Fruit fly (Drosophila melanogaster) whole organism, embryonic: ENCODE measurements around the gene Bap111.

Experiments used
- Atf6 ChIP-seq: fragments of 200-800 bp; sonication (Bioruptor generic); IDR thresholded peaks from 2 replicates; pipeline ENCODE4 v1.3.6; 2022; ENCODE audit warnings: missing biosample characterization, missing genetic modification characterization
- B-H2 ChIP-seq: fragments of 200-800 bp; sonication (Bioruptor generic); optimal IDR thresholded peaks from 2 replicates; lab custom pipeline; 2018; ENCODE audit warnings: missing biosample characterization, mild to moderate bottlenecking, missing genetic modification characterization
- CG10366 ChIP-seq: fragments of 200-800 bp; sonication (Bioruptor generic); IDR thresholded peaks from 2 replicates; pipeline ENCODE4 v1.3.6; 2022; ENCODE audit warnings: missing biosample characterization, missing genetic modification characterization
- CG11504 ChIP-seq: fragments of 200-800 bp; sonication (Bioruptor generic); optimal IDR thresholded peaks from 3 replicates; lab custom pipeline; 2019; ENCODE audit warnings: missing biosample characterization, mild to moderate bottlenecking, missing genetic modification characterization, moderate library complexity
- CG13287 ChIP-seq: fragments of 200-800 bp; sonication (Bioruptor generic); IDR thresholded peaks from 2 replicates; pipeline ENCODE4 v1.3.6; 2022; ENCODE audit warnings: missing biosample characterization, missing genetic modification characterization; ENCODE audit not compliant: partially characterized antibody
- CG1602 ChIP-seq: fragments of 200-800 bp; sonication (Bioruptor generic); optimal IDR thresholded peaks from 3 replicates; lab custom pipeline; 2016; ENCODE audit warnings: missing biosample characterization, missing genetic modification characterization
- CG17359 ChIP-seq: fragments of 200-800 bp; sonication (Bioruptor generic); optimal IDR thresholded peaks from 3 replicates; lab custom pipeline; 2018; ENCODE audit warnings: missing biosample characterization, mild to moderate bottlenecking, missing genetic modification characterization, moderate library complexity
- CG17361 ChIP-seq: fragments of 200-800 bp; sonication (Bioruptor generic); IDR thresholded peaks from 3 replicates; pipeline ENCODE4 v1.3.6; 2022; ENCODE audit warnings: missing biosample characterization, missing genetic modification characterization
- CG18262 ChIP-seq: fragments of 200-800 bp; optimal IDR thresholded peaks from 3 replicates; lab custom pipeline; 2019; ENCODE audit warnings: missing biosample characterization, mild to moderate bottlenecking, missing genetic modification characterization, moderate library complexity
- CG2120 ChIP-seq: fragments of 200-800 bp; sonication (Bioruptor generic); optimal IDR thresholded peaks from 3 replicates; lab custom pipeline; 2016; ENCODE audit warnings: missing biosample characterization, missing genetic modification characterization
- CG30431 ChIP-seq: fragments of 200-800 bp; sonication (Bioruptor generic); optimal IDR thresholded peaks from 2 replicates; lab custom pipeline; 2017; ENCODE audit warnings: missing biosample characterization, missing genetic modification characterization
- CG31441 ChIP-seq: fragments of 200-800 bp; sonication (Bioruptor generic); IDR thresholded peaks from 2 replicates; pipeline ENCODE4 v1.3.6; 2022; ENCODE audit warnings: missing biosample characterization, missing genetic modification characterization
- CG3281 ChIP-seq: fragments of 200-800 bp; sonication (Bioruptor generic); optimal IDR thresholded peaks from 3 replicates; lab custom pipeline; 2017; ENCODE audit warnings: missing biosample characterization, mild to moderate bottlenecking, missing genetic modification characterization
- CG34422 ChIP-seq: fragments of 200-800 bp; sonication (Bioruptor generic); IDR thresholded peaks from 3 replicates; pipeline ENCODE4 v1.3.6; 2022; ENCODE audit warnings: missing biosample characterization, missing genetic modification characterization
- CG7556 ChIP-seq: fragments of 200-800 bp; sonication (Bioruptor generic); optimal IDR thresholded peaks from 2 replicates; lab custom pipeline; 2017; ENCODE audit warnings: missing biosample characterization, mild to moderate bottlenecking, missing genetic modification characterization
- CG7928 ChIP-seq: fragments of 200-800 bp; sonication (Bioruptor generic); optimal IDR thresholded peaks from 2 replicates; lab custom pipeline; 2017; ENCODE audit warnings: missing biosample characterization, mild to moderate bottlenecking, missing genetic modification characterization
- CG9727 ChIP-seq: fragments of 200-800 bp; sonication (Bioruptor generic); optimal IDR thresholded peaks from 3 replicates; lab custom pipeline; 2017; ENCODE audit warnings: missing biosample characterization, mild to moderate bottlenecking, missing genetic modification characterization
- CG9797 ChIP-seq: fragments of 200-800 bp; sonication (Bioruptor generic); optimal IDR thresholded peaks from 3 replicates; lab custom pipeline; 2018; ENCODE audit warnings: missing biosample characterization, mild to moderate bottlenecking, missing genetic modification characterization
- CHES-1-like ChIP-seq: fragments of 200-800 bp; sonication (Bioruptor generic); optimal IDR thresholded peaks from 2 replicates; lab custom pipeline; 2016; ENCODE audit warnings: missing biosample characterization, missing genetic modification characterization
- CTCF ChIP-seq: fragments of 200-800 bp; sonication (Bioruptor generic); optimal IDR thresholded peaks from 2 replicates; lab custom pipeline; 2017; ENCODE audit warnings: missing biosample characterization, mild to moderate bottlenecking, missing genetic modification characterization, moderate library complexity
- Dbx ChIP-seq: fragments of 200-800 bp; sonication (Bioruptor generic); IDR thresholded peaks from 3 replicates; pipeline ENCODE4 v1.3.6; 2022; ENCODE audit warnings: missing biosample characterization, missing genetic modification characterization
- Deaf1 ChIP-seq: fragments of 200-800 bp; optimal IDR thresholded peaks from 3 replicates; lab custom pipeline; 2019; ENCODE audit warnings: missing biosample characterization, mild to moderate bottlenecking, missing genetic modification characterization, moderate library complexity
- Dek ChIP-seq: fragments of 200-800 bp; sonication (Bioruptor generic); optimal IDR thresholded peaks from 3 replicates; lab custom pipeline; 2019; ENCODE audit warnings: missing biosample characterization, mild to moderate bottlenecking, missing genetic modification characterization, moderate library complexity
- Dll ChIP-seq: fragments of 200-800 bp; sonication (Bioruptor generic); IDR thresholded peaks from 4 replicates; pipeline ENCODE4 v1.3.6; 2022; ENCODE audit warnings: missing biosample characterization, missing genetic modification characterization; ENCODE audit not compliant: partially characterized antibody
- Dref ChIP-seq: fragments of 200-800 bp; sonication (Bioruptor generic); IDR thresholded peaks from 2 replicates; pipeline ENCODE4 v1.3.6; 2022; ENCODE audit warnings: missing biosample characterization, missing genetic modification characterization
- Ets65A ChIP-seq: fragments of 200-800 bp; sonication (Bioruptor generic); peaks from one replicate; lab custom pipeline; 2016; ENCODE audit warnings: missing biosample characterization, missing genetic modification characterization
- HLH3B ChIP-seq: fragments of 200-800 bp; sonication (Bioruptor generic); IDR thresholded peaks from 2 replicates; pipeline ENCODE4 v1.3.6; 2022; ENCODE audit warnings: missing biosample characterization, missing genetic modification characterization
- Hey ChIP-seq: fragments of 200-800 bp; sonication (Bioruptor generic); optimal IDR thresholded peaks from 3 replicates; lab custom pipeline; 2018; ENCODE audit warnings: missing biosample characterization, mild to moderate bottlenecking, missing genetic modification characterization
- Hr39 ChIP-seq: fragments of >200 bp; optimal IDR thresholded peaks from 2 replicates; lab custom pipeline; 2017
- Myb ChIP-seq: fragments of 200-800 bp; sonication (Bioruptor generic); optimal IDR thresholded peaks from 2 replicates; lab custom pipeline; 2016; ENCODE audit warnings: missing biosample characterization, missing genetic modification characterization
- Nf-YA ChIP-seq: fragments of 200-800 bp; sonication (Bioruptor generic); IDR thresholded peaks from 2 replicates; pipeline ENCODE4 v1.3.6; 2022; ENCODE audit warnings: missing biosample characterization, missing genetic modification characterization
- Nf-YC ChIP-seq: fragments of 200-800 bp; optimal IDR thresholded peaks from 3 replicates; lab custom pipeline; 2019; ENCODE audit warnings: missing biosample characterization, mild to moderate bottlenecking, missing genetic modification characterization, moderate library complexity
- bbx ChIP-seq: fragments of 200-800 bp; sonication (Bioruptor generic); IDR thresholded peaks from 2 replicates; pipeline ENCODE4 v1.3.6; 2022; ENCODE audit warnings: missing biosample characterization, missing genetic modification characterization; ENCODE audit not compliant: partially characterized antibody
- ewg ChIP-seq: fragments of 200-800 bp; sonication (Bioruptor generic); optimal IDR thresholded peaks from 3 replicates; lab custom pipeline; 2017; ENCODE audit warnings: mild to moderate bottlenecking, missing biosample characterization, missing genetic modification reagents, missing genetic modification characterization
- eyg ChIP-seq: fragments of 200-800 bp; sonication (Bioruptor generic); optimal IDR thresholded peaks from 3 replicates; lab custom pipeline; 2016; ENCODE audit warnings: missing biosample characterization, missing genetic modification characterization
- fd102C ChIP-seq: fragments of 200-800 bp; sonication (Bioruptor generic); optimal IDR thresholded peaks from 2 replicates; lab custom pipeline; 2018; ENCODE audit warnings: missing biosample characterization, mild to moderate bottlenecking, missing genetic modification characterization, moderate library complexity
- gfzf ChIP-seq: fragments of 200-800 bp; sonication (Bioruptor generic); optimal IDR thresholded peaks from 2 replicates; lab custom pipeline; 2016; ENCODE audit warnings: missing biosample characterization, mild to moderate bottlenecking, missing genetic modification characterization, moderate library complexity
- hkb ChIP-seq, 2 experiments: fragments of 200-800 bp in 1 of 2; fragments of >200 bp in 1 of 2; sonication (Bioruptor generic) in 1 of 2; IDR thresholded peaks in 1 of 2; optimal IDR thresholded peaks in 1 of 2; 2 replicates each; pipeline versions ENCODE4 v1.3.6 to Lab custom; 2017 to 2022; ENCODE audit warnings: missing biosample characterization in 1 of 2, missing genetic modification characterization in 1 of 2
- kni ChIP-seq: fragments of 200-800 bp; sonication (Bioruptor generic); optimal IDR thresholded peaks from 3 replicates; lab custom pipeline; 2017; ENCODE audit warnings: mild to moderate bottlenecking, missing biosample characterization, missing genetic modification reagents, missing genetic modification characterization
- mld ChIP-seq: fragments of 200-800 bp; sonication (Bioruptor generic); IDR thresholded peaks from 3 replicates; pipeline ENCODE4 v1.3.6; 2022; ENCODE audit warnings: missing biosample characterization, missing genetic modification characterization; ENCODE audit not compliant: partially characterized antibody
- oc ChIP-seq: fragments of 200-800 bp; sonication (Bioruptor generic); optimal IDR thresholded peaks from 2 replicates; lab custom pipeline; 2018; ENCODE audit warnings: missing biosample characterization, mild to moderate bottlenecking, missing genetic modification characterization, moderate library complexity
- pros ChIP-seq: fragments of 200-800 bp; sonication (Bioruptor generic); optimal IDR thresholded peaks from 3 replicates; lab custom pipeline; 2019; ENCODE audit warnings: missing biosample characterization, mild to moderate bottlenecking, missing genetic modification characterization, moderate library complexity
- sens-2 ChIP-seq: fragments of 200-800 bp; sonication (Bioruptor generic); IDR thresholded peaks from 2 replicates; pipeline ENCODE4 v1.3.6; 2022; ENCODE audit warnings: missing biosample characterization, missing genetic modification characterization
- slbo ChIP-seq: fragments of 200-800 bp; sonication (Bioruptor generic); IDR thresholded peaks from 2 replicates; pipeline ENCODE4 v1.3.6; 2022; ENCODE audit warnings: missing biosample characterization, missing genetic modification characterization
- ssp ChIP-seq: fragments of 200-800 bp; sonication (Bioruptor generic); IDR thresholded peaks from 2 replicates; pipeline ENCODE4 v1.3.6; 2022; ENCODE audit warnings: missing biosample characterization, missing genetic modification characterization
- tap ChIP-seq: fragments of 200-800 bp; optimal IDR thresholded peaks from 3 replicates; lab custom pipeline; 2019; ENCODE audit warnings: missing biosample characterization, mild to moderate bottlenecking, missing genetic modification characterization, moderate library complexity
- tio ChIP-seq: fragments of 200-800 bp; sonication (Bioruptor generic); optimal IDR thresholded peaks from 2 replicates; lab custom pipeline; 2017; ENCODE audit warnings: missing biosample characterization, missing genetic modification characterization, inconsistent platforms
- wdn ChIP-seq: fragments of 200-800 bp; sonication (Bioruptor generic); IDR thresholded peaks from 2 replicates; pipeline ENCODE4 v1.3.6; 2022; ENCODE audit warnings: missing biosample characterization, missing genetic modification characterization
- zen ChIP-seq: fragments of 200-800 bp; sonication (Bioruptor generic); optimal IDR thresholded peaks from 3 replicates; lab custom pipeline; 2018; ENCODE audit warnings: missing biosample characterization, mild to moderate bottlenecking, missing genetic modification characterization, moderate library complexity
- zfh1 ChIP-seq: fragments of 200-800 bp; sonication (Bioruptor generic); IDR thresholded peaks from 3 replicates; pipeline ENCODE4 v1.3.6; 2022; ENCODE audit warnings: missing biosample characterization, missing genetic modification characterization

Gene Bap111

DNA sequence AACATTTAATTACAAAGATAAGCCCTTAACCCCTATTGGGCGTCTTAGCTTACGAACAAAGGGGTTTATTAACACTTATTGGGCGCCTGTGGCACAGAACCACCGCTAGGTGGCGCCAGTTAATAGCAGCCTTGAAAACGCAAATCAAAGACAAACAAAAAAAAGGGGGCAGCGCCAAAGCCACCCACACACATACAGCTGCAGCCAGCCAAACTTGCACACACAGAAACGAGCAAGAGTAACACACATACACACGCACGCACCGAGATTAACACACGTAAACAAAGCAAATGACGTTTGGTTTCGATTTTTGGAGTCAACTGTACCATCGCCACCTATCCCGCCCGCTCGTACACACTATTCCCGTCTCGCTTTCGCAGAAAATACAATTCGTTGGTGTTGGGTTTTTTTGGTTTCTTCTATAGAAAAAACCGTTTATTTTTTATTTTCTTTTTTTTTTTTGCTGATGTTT is 3.1 kb downstream of the Bap111 start (continued):
- TF ChIP-seq eyg = no peak
- no peak for TF ChIP-seq hkb (optimal IDR thresholded peaks at IDR 0.05; lab: Kevin White, UChicago)
- peak; percentile 54 for TF ChIP-seq hkb (GFP tag; IDR thresholded peaks at IDR 0.05; lab: Robert Waterston, UW)
- TF ChIP-seq CG18262 (tag; lab: Kevin White, UChicago) = peak; percentile 11
- peak; percentile 70 for TF ChIP-seq pros (GFP tag; lab: Kevin White, UChicago)
- TF ChIP-seq CG11504 (tag; lab: Kevin White, UChicago) = no peak
- no peak for TF ChIP-seq CG1602 (GFP tag; lab: Kevin White, UChicago)
- TF ChIP-seq CG17359 (tag; lab: Kevin White, UChicago) = peak; percentile 32
- peak; percentile 56 for TF ChIP-seq Atf6 (GFP tag; lab: Robert Waterston, UW)
- no peak for TF ChIP-seq Hr39 (lab: Kevin White, UChicago)
- peak; percentile 53; the same call in 1 of the 2 replicates for TF ChIP-seq HLH3B (GFP tag; lab: Robert Waterston, UW)
- TF ChIP-seq zfh1 (GFP tag; lab: Robert Waterston, UW) = peak; percentile 49; the same call in 1 of the 3 replicates
- no peak for TF ChIP-seq CG7928 (GFP tag; lab: Kevin White, UChicago)
- no peak for TF ChIP-seq CG30431 (GFP tag; lab: Kevin White, UChicago)
- peak; percentile 95 for TF ChIP-seq CTCF (GFP tag; lab: Kevin White, UChicago)
- TF ChIP-seq kni (GFP tag; lab: Kevin White, UChicago) = peak; percentile 76
- peak; percentile 50 for TF ChIP-seq Deaf1 (tag; lab: Kevin White, UChicago)
- peak; percentile 11 for TF ChIP-seq gfzf (GFP tag; lab: Kevin White, UChicago)
- TF ChIP-seq ewg (GFP tag; lab: Kevin White, UChicago) = no peak
- TF ChIP-seq bbx (GFP tag; lab: Robert Waterston, UW) = 0 out of 2 replicates have a peak, but pooled peaks have one; percentile 25
- peak; percentile 32 for TF ChIP-seq CG7556 (GFP tag; lab: Kevin White, UChicago)
- TF ChIP-seq slbo (GFP tag; lab: Robert Waterston, UW) = peak; percentile 44; the same call in 1 of the 2 replicates
- TF ChIP-seq Hey (tag; lab: Kevin White, UChicago) = no peak
- TF ChIP-seq Myb = no peak
- TF ChIP-seq Dek (tag; lab: Kevin White, UChicago) = peak; percentile 35
- no peak for TF ChIP-seq ssp
- no peak for TF ChIP-seq CG34422 (GFP tag; lab: Robert Waterston, UW)
- no peak for TF ChIP-seq tio (GFP tag; lab: Kevin White, UChicago)
- peak; percentile 96 for TF ChIP-seq wdn (GFP tag; lab: Robert Waterston, UW)
- TF ChIP-seq CG13287 (GFP tag; lab: Robert Waterston, UW) = peak; percentile 13; the same call in 1 of the 2 replicates
- no peak for TF ChIP-seq B-H2 (GFP tag; lab: Kevin White, UChicago)
- peak; percentile 48 for TF ChIP-seq CG2120
- TF ChIP-seq zen (tag; lab: Kevin White, UChicago) = no peak
- TF ChIP-seq CG10366 (GFP tag; lab: Robert Waterston, UW) = 0 out of 2 replicates have a peak, but pooled peaks have one; percentile 18
- TF ChIP-seq Dll (GFP tag; lab: Robert Waterston, UW) = no peak
- TF ChIP-seq Nf-YC (tag; lab: Kevin White, UChicago) = peak; percentile 76
- TF ChIP-seq CG31441 (GFP tag; lab: Robert Waterston, UW) = 0 out of 2 replicates have a peak, but pooled peaks have one; percentile 14
- TF ChIP-seq CG9797 (GFP tag; lab: Kevin White, UChicago) = no peak
- no peak for TF ChIP-seq fd102C (GFP tag; lab: Kevin White, UChicago)
- 0 out of 2 replicates have a peak, but pooled peaks have one; percentile 30 for TF ChIP-seq sens-2
- peak; percentile 53 for TF ChIP-seq CG3281 (GFP tag; lab: Kevin White, UChicago)
- no peak for TF ChIP-seq mld (GFP tag; lab: Robert Waterston, UW)
- peak; percentile 30 for TF ChIP-seq CG9727
- no peak for TF ChIP-seq Dref (GFP tag; lab: Robert Waterston, UW)
- TF ChIP-seq Dbx = peak; percentile 75; the same call in 2 of the 3 replicates
- no peak for TF ChIP-seq tap
- TF ChIP-seq CG17361 (GFP tag; lab: Robert Waterston, UW) = 0 out of 3 replicates have a peak, but pooled peaks have one; percentile 18
- TF ChIP-seq Nf-YA (GFP tag; lab: Robert Waterston, UW) = 0 out of 2 replicates have a peak, but pooled peaks have one; percentile 8
- peak; percentile 47 for TF ChIP-seq oc (tag; lab: Kevin White, UChicago)
- peak; percentile 38 for TF ChIP-seq CHES-1-like
- TF ChIP-seq Ets65A (GFP tag; lab: Kevin White, UChicago) = peak; percentile 1
